Worm (Caenorhabditis elegans): ENCODE measurements around the gene dnj-10.

dnj-10 gene

ce11 chrIII:8646021-8646420 lies 15.1 kb downstream of the dnj-10 start:
- TF ChIP-seq snpc-1.3 (tag; optimal IDR thresholded peaks at IDR 0.05; ENCODE audit: insufficient read depth): peak; percentile 39
- TF ChIP-seq let-526 (GFP tag; IDR thresholded peaks at IDR 0.05): 0 out of 2 replicates have a peak, but pooled peaks have one; percentile 19
- TF ChIP-seq lsl-1 (GFP tag; optimal IDR thresholded peaks at IDR 0.05): peak; percentile 49
- peak; percentile 55 for TF ChIP-seq zim-3 (tag; optimal IDR thresholded peaks at IDR 0.05)
- peak; percentile 49; the same call in 1 of the 2 replicates for TF ChIP-seq Y56A3A.18 (GFP tag; IDR thresholded peaks at IDR 0.05)
- TF ChIP-seq let-607 (tag; optimal IDR thresholded peaks at IDR 0.05): peak in 1 of 2 experiments; percentile 12
- no peak for TF ChIP-seq bed-1 (GFP tag; IDR thresholded peaks at IDR 0.05)
- TF ChIP-seq akir-1 (GFP tag; optimal IDR thresholded peaks at IDR 0.05): no peak
- TF ChIP-seq snpc-1.1 (tag; optimal IDR thresholded peaks at IDR 0.05; ENCODE audit: insufficient read depth): peak; percentile 8
- peak; percentile 34 for TF ChIP-seq athp-1 (tag; optimal IDR thresholded peaks at IDR 0.05)
- no peak for TF ChIP-seq nfya-1 (tag; optimal IDR thresholded peaks at IDR 0.05; ENCODE audit: borderline replicate concordance, insufficient read depth)
- TF ChIP-seq T07F8.4 (tag; optimal IDR thresholded peaks at IDR 0.05): peak; percentile 25
- TF ChIP-seq ztf-18 (tag; optimal IDR thresholded peaks at IDR 0.05): peak; percentile 67
- TF ChIP-seq bed-2 (GFP tag; IDR thresholded peaks at IDR 0.05): no peak
- TF ChIP-seq nhr-27 (tag; optimal IDR thresholded peaks at IDR 0.05): no peak
- TF ChIP-seq madf-10 (tag; optimal IDR thresholded peaks at IDR 0.05): peak; percentile 33
- peak; percentile 43 for TF ChIP-seq ZK185.1 (tag; optimal IDR thresholded peaks at IDR 0.05; ENCODE audit: poor library complexity, severe bottlenecking)
- peak; percentile 56 for TF ChIP-seq hmg-1.2 (GFP tag; IDR thresholded peaks at IDR 0.05)
- no peak for TF ChIP-seq F57A8.1 (GFP tag; optimal IDR thresholded peaks at IDR 0.05)
- TF ChIP-seq F49E8.2 (tag; optimal IDR thresholded peaks at IDR 0.05; ENCODE audit: insufficient read depth): peak; percentile 16
- TF ChIP-seq K12H6.12 (tag; optimal IDR thresholded peaks at IDR 0.05): no peak
- peak; percentile 79 for TF ChIP-seq nhr-90 (tag; optimal IDR thresholded peaks at IDR 0.05)
- peak; percentile 61 for TF ChIP-seq snpc-4 (GFP tag; optimal IDR thresholded peaks at IDR 0.05)
- TF ChIP-seq snpc-4 (tag; optimal IDR thresholded peaks at IDR 0.05): peak in 2 of 4 experiments; percentile 22 to 54
- 0 out of 2 replicates have a peak, but pooled peaks have one; percentile 23 for TF ChIP-seq Y53G8AR.9 (GFP tag; conservative IDR thresholded peaks at IDR 0.05)
- peak; percentile 21; the same call in 1 of the 2 replicates for TF ChIP-seq F33H1.4 (GFP tag; IDR thresholded peaks at IDR 0.05)
- TF ChIP-seq dox-1 (GFP tag; IDR thresholded peaks at IDR 0.05): no peak
- no peak for TF ChIP-seq unc-62 (GFP tag; optimal IDR thresholded peaks at IDR 0.05)
- no peak for TF ChIP-seq F10E7.11 (tag; optimal IDR thresholded peaks at IDR 0.05)
- TF ChIP-seq him-1 (tag; optimal IDR thresholded peaks at IDR 0.05): peak; percentile 90
- peak; percentile 85 for TF ChIP-seq ztf-25 (GFP tag; IDR thresholded peaks at IDR 0.05)
- TF ChIP-seq ceh-91 (GFP tag; IDR thresholded peaks at IDR 0.05): no peak
- peak; percentile 46; the same call in 1 of the 2 replicates for TF ChIP-seq pbrm-1 (GFP tag; IDR thresholded peaks at IDR 0.05)
- 0 out of 2 replicates have a peak, but pooled peaks have one; percentile 36 for TF ChIP-seq hsf-1 (GFP tag; IDR thresholded peaks at IDR 0.05)
- TF ChIP-seq atf-7 (tag; optimal IDR thresholded peaks at IDR 0.05): peak; percentile 5
- TF ChIP-seq Y53F4B.3 (GFP tag; IDR thresholded peaks at IDR 0.05): no peak
- TF ChIP-seq F23B12.7 (tag; optimal IDR thresholded peaks at IDR 0.05; ENCODE audit: insufficient read depth): peak; percentile 39
- 0 out of 2 replicates have a peak, but pooled peaks have one; percentile 8 for TF ChIP-seq ztf-28 (GFP tag; IDR thresholded peaks at IDR 0.05)
- TF ChIP-seq lir-1 (GFP tag; conservative IDR thresholded peaks at IDR 0.05): no peak
- TF ChIP-seq snpc-3.4 (tag; optimal IDR thresholded peaks at IDR 0.05): peak; percentile 71
- peak; percentile 54; the same call in 1 of the 2 replicates for TF ChIP-seq ekl-4 (GFP tag; IDR thresholded peaks at IDR 0.05)
- peak; percentile 98 for TF ChIP-seq tbp1 (GFP tag; optimal IDR thresholded peaks at IDR 0.05)
- peak; percentile 80 for TF ChIP-seq die-1 (tag; optimal IDR thresholded peaks at IDR 0.05)
- peak; percentile 83 for TF ChIP-seq B0261.1 (tag; optimal IDR thresholded peaks at IDR 0.05)
- peak in 1 of 2 experiments; percentile 35 for TF ChIP-seq rec-8 (tag; optimal IDR thresholded peaks at IDR 0.05)

Measured in whole organism, young adult.